Fruit fly (Drosophila melanogaster): ENCODE results near the gene Rbp6.
A peak's percentile ranks its signal among the peaks of the same experiment; 100 is the strongest.

The Rbp6 gene

DNA sequence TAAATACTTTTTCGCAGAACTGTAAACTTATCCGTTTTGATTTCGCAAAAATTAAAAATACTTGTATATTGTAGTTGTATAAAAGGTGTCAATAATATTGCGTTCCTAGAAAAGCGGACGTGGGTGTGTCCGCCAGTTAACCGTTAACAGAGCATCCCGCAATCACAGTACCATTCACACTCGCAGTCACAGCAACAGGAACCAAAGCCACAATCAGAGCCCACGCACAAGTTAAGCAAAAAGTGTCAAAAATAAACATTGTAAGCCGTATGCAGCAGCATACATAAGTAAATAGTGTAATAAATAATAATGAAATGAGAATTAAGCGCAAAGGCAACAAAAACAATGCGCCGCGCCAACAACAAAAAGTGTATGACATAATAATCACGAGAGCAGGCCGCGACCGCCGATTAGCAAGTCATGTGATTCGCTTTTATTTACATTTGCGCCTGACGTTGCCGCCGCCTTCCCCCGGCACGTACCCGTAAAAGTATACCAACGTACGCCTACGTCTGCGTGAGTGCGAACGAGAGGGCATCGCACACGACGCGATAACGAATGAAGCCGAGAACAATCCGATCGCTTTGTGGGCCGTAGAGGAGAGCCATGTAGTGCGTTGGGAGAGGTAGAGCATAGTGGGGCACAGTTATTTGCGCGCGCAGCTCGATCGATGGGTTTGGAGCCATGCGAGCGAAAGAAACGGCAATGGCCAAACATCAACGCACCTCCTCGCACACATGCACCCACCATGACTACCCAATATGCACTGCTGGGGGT is 228.1 kb downstream of the Rbp6 start (continued):
- peak; percentile 6 for TF ChIP-seq Sox102F (GFP tag; optimal IDR thresholded peaks at IDR 0.05)
- TF ChIP-seq CG8319 (GFP tag; optimal IDR thresholded peaks at IDR 0.05): no peak
- TF ChIP-seq pdm3 (GFP tag; optimal IDR thresholded peaks at IDR 0.05): peak; percentile 26
- no peak for TF ChIP-seq fd85E (GFP tag; optimal IDR thresholded peaks at IDR 0.05)
- TF ChIP-seq Sox14 (GFP tag; optimal IDR thresholded peaks at IDR 0.05): peak; percentile 75
- TF ChIP-seq CG11294 (GFP tag; IDR thresholded peaks at IDR 0.05): no peak
- peak; percentile 30 for TF ChIP-seq Blimp-1 (GFP tag; optimal IDR thresholded peaks at IDR 0.05)
- TF ChIP-seq CG3919 (GFP tag; optimal IDR thresholded peaks at IDR 0.05): peak; percentile 1
- TF ChIP-seq CG10669 (GFP tag; optimal IDR thresholded peaks at IDR 0.05): peak; percentile 34
- TF ChIP-seq CG6163 (GFP tag; IDR thresholded peaks at IDR 0.05): peak; percentile 35
- TF ChIP-seq eg (GFP tag; IDR thresholded peaks at IDR 0.05): peak; percentile 29
- peak; percentile 63 for TF ChIP-seq Hr39 (GFP tag; optimal IDR thresholded peaks at IDR 0.05)
- TF ChIP-seq acj6 (GFP tag; optimal IDR thresholded peaks at IDR 0.05): peak; percentile 29
- TF ChIP-seq Lpt (GFP tag; optimal IDR thresholded peaks at IDR 0.05): peak; percentile 50
- TF ChIP-seq Ets21C (GFP tag; optimal IDR thresholded peaks at IDR 0.05): no peak
- no peak for TF ChIP-seq CG11762 (GFP tag; optimal IDR thresholded peaks at IDR 0.05; ENCODE audit: insufficient read depth)
- TF ChIP-seq lz (GFP tag; optimal IDR thresholded peaks at IDR 0.05): peak; percentile 48
- peak; percentile 21 for TF ChIP-seq Eip93F (GFP tag; optimal IDR thresholded peaks at IDR 0.05)
- peak; percentile 32 for TF ChIP-seq Met (GFP tag; optimal IDR thresholded peaks at IDR 0.05)
- peak; percentile 99 for TF ChIP-seq fkh (GFP tag; optimal IDR thresholded peaks at IDR 0.05)

- TF ChIP-seq CG6808 (GFP tag; optimal IDR thresholded peaks at IDR 0.05): no peak
- no peak for TF ChIP-seq OdsH (GFP tag; optimal IDR thresholded peaks at IDR 0.05)
- no peak for TF ChIP-seq Smox (GFP tag; optimal IDR thresholded peaks at IDR 0.05)
- peak; percentile 74 for TF ChIP-seq vri (GFP tag; optimal IDR thresholded peaks at IDR 0.05)
- no peak for TF ChIP-seq achi (GFP tag; optimal IDR thresholded peaks at IDR 0.05)
- peak; percentile 41 for TF ChIP-seq fkh (GFP tag; optimal IDR thresholded peaks at IDR 0.05)
- TF ChIP-seq CG4318 (GFP tag; optimal IDR thresholded peaks at IDR 0.05): no peak
- no peak for TF ChIP-seq CG10669 (GFP tag; optimal IDR thresholded peaks at IDR 0.05)
- no peak for TF ChIP-seq pdm3 (GFP tag; optimal IDR thresholded peaks at IDR 0.05)
- TF ChIP-seq eg (GFP tag; IDR thresholded peaks at IDR 0.05): no peak
- TF ChIP-seq svp (GFP tag): peak; percentile 42
- no peak for TF ChIP-seq Ets96B (tag; optimal IDR thresholded peaks at IDR 0.05)
- no peak for TF ChIP-seq fd59A (GFP tag; optimal IDR thresholded peaks at IDR 0.05)
- no peak for TF ChIP-seq spab (GFP tag; optimal IDR thresholded peaks at IDR 0.05)
- no peak for TF ChIP-seq Hr4 (GFP tag; optimal IDR thresholded peaks at IDR 0.05)
- TF ChIP-seq CG31627 (GFP tag; optimal IDR thresholded peaks at IDR 0.05): no peak
- TF ChIP-seq Eip78C (GFP tag): peak; percentile 39
- no peak for TF ChIP-seq CG32006 (GFP tag; optimal IDR thresholded peaks at IDR 0.05)
- no peak for TF ChIP-seq CG11762 (GFP tag; optimal IDR thresholded peaks at IDR 0.05; ENCODE audit: insufficient read depth)
- 0 out of 3 replicates have a peak, but pooled peaks have one; percentile 21 for TF ChIP-seq CG6163 (GFP tag; IDR thresholded peaks at IDR 0.05)
- peak; percentile 65 for TF ChIP-seq Eip93F (GFP tag; optimal IDR thresholded peaks at IDR 0.05)
- no peak for TF ChIP-seq CG8319 (GFP tag; optimal IDR thresholded peaks at IDR 0.05)
- no peak for TF ChIP-seq CG6854 (GFP tag; optimal IDR thresholded peaks at IDR 0.05)
- no peak for TF ChIP-seq Hr39 (GFP tag; optimal IDR thresholded peaks at IDR 0.05)
- TF ChIP-seq Sox102F (GFP tag; optimal IDR thresholded peaks at IDR 0.05): no peak
- TF ChIP-seq Gug (GFP tag; IDR thresholded peaks at IDR 0.05): no peak
- TF ChIP-seq net (GFP tag; optimal IDR thresholded peaks at IDR 0.05): no peak
- TF ChIP-seq CG6276 (GFP tag; optimal IDR thresholded peaks at IDR 0.05): no peak
Measured at dm6 chr3L:17008911-17009364, 229.1 kb downstream of the Rbp6 start.
